Worm (Caenorhabditis elegans) whole organism, L2 larva: ENCODE data around the gene cht-1.

Source experiments
- R02D3.7 ChIP-seq: fragments of 150-350 bp; optimal IDR thresholded peaks from 2 replicates; lab custom pipeline; 2014; ENCODE audit warnings: missing biosample characterization, missing genetic modification characterization
- Y55F3AM.14 ChIP-seq: fragments of 200-800 bp; sonication (Bioruptor generic); optimal IDR thresholded peaks from 2 replicates; lab custom pipeline; 2018; ENCODE audit warnings: mild to moderate bottlenecking, missing genetic modification characterization, missing compliant biosample characterization
- ZK546.5 ChIP-seq: sonication (generic microtip); optimal IDR thresholded peaks from 2 replicates; lab custom pipeline; 2017; ENCODE audit warnings: missing biosample characterization, missing genetic modification characterization
- alr-1 ChIP-seq: fragments of 150-350 bp; optimal IDR thresholded peaks from 2 replicates; lab custom pipeline; 2014; ENCODE audit warnings: missing biosample characterization, missing genetic modification characterization
- ama-1 ChIP-seq: fragments of 150-350 bp; optimal IDR thresholded peaks from 2 replicates; lab custom pipeline; 2018; ENCODE audit warnings: inconsistent platforms
- blmp-1 ChIP-seq: sonication (generic microtip); optimal IDR thresholded peaks from 2 replicates; lab custom pipeline; 2017; ENCODE audit warnings: missing genetic modification characterization, mild to moderate bottlenecking, missing compliant biosample characterization, antibody characterized with exemption, moderate library complexity; ENCODE audit not compliant: insufficient read depth
- ceh-82 ChIP-seq: fragments of 150-350 bp; optimal IDR thresholded peaks from 2 replicates; lab custom pipeline; 2014; ENCODE audit warnings: missing biosample characterization, missing genetic modification characterization
- crh-2 ChIP-seq: sonication (generic microtip); optimal IDR thresholded peaks from 2 replicates; lab custom pipeline; 2017; ENCODE audit warnings: missing biosample characterization, missing genetic modification characterization
- dmd-4 ChIP-seq: sonication (generic microtip); optimal IDR thresholded peaks from 2 replicates; lab custom pipeline; 2017; ENCODE audit warnings: missing biosample characterization, missing genetic modification characterization
- egl-27 ChIP-seq: sonication (generic microtip); optimal IDR thresholded peaks from 3 replicates; lab custom pipeline; 2017; ENCODE audit warnings: missing biosample characterization, missing genetic modification reagents, missing genetic modification characterization
- elt-1 ChIP-seq: fragments of 150-350 bp; optimal IDR thresholded peaks from 2 replicates; lab custom pipeline; 2014; ENCODE audit warnings: missing biosample characterization, missing genetic modification characterization
- elt-3 ChIP-seq: sonication (generic microtip); optimal IDR thresholded peaks from 2 replicates; lab custom pipeline; 2017; ENCODE audit warnings: missing biosample characterization, missing genetic modification characterization
- fos-1 ChIP-seq: fragments of 150-350 bp; optimal IDR thresholded peaks from 2 replicates; lab custom pipeline; 2014; ENCODE audit warnings: missing biosample characterization, missing genetic modification characterization
- lin-13 ChIP-seq: fragments of 150-350 bp; optimal IDR thresholded peaks from 2 replicates; lab custom pipeline; 2014; ENCODE audit warnings: missing biosample characterization, missing genetic modification reagents, missing genetic modification characterization
- lsy-2 ChIP-seq, 2 experiments: fragments of 150-350 bp in 1 of 2; sonication (generic microtip) in 1 of 2; optimal IDR thresholded peaks; 2 replicates each; lab custom pipeline; 2014 to 2017; ENCODE audit warnings: missing biosample characterization in 2 of 2, missing genetic modification characterization in 2 of 2
- mab-5 ChIP-seq: fragments of 150-350 bp; optimal IDR thresholded peaks from 2 replicates; lab custom pipeline; 2014; ENCODE audit warnings: missing biosample characterization, missing genetic modification characterization
- mdl-1 ChIP-seq, 2 experiments: fragments of 150-350 bp in 1 of 2; sonication (generic microtip) in 1 of 2; optimal IDR thresholded peaks; 2 replicates each; lab custom pipeline; 2017; ENCODE audit warnings: missing biosample characterization in 2 of 2, missing genetic modification characterization in 2 of 2
- nhr-10 ChIP-seq: sonication (generic microtip); optimal IDR thresholded peaks from 2 replicates; lab custom pipeline; 2017; ENCODE audit warnings: missing biosample characterization, missing genetic modification characterization
- nhr-11 ChIP-seq: fragments of 150-350 bp; optimal IDR thresholded peaks from 2 replicates; lab custom pipeline; 2014; ENCODE audit warnings: missing biosample characterization, missing genetic modification characterization
- nhr-21 ChIP-seq: fragments of 150-350 bp; optimal IDR thresholded peaks from 2 replicates; lab custom pipeline; 2014; ENCODE audit warnings: missing biosample characterization, missing genetic modification characterization
- nhr-23 ChIP-seq: fragments of 150-350 bp; optimal IDR thresholded peaks from 2 replicates; lab custom pipeline; 2014; ENCODE audit warnings: missing biosample characterization, missing genetic modification reagents, missing genetic modification characterization
- nhr-6 ChIP-seq: fragments of 150-350 bp; optimal IDR thresholded peaks from 2 replicates; lab custom pipeline; 2014; ENCODE audit warnings: missing biosample characterization, missing genetic modification characterization
- nhr-77 ChIP-seq: fragments of 150-350 bp; optimal IDR thresholded peaks from 2 replicates; lab custom pipeline; 2014; ENCODE audit warnings: missing biosample characterization, missing genetic modification characterization
- peb-1 ChIP-seq: fragments of 150-350 bp; optimal IDR thresholded peaks from 2 replicates; lab custom pipeline; 2014; ENCODE audit warnings: missing biosample characterization, missing genetic modification characterization
- sem-4 ChIP-seq: fragments of 150-350 bp; optimal IDR thresholded peaks from 2 replicates; lab custom pipeline; 2014; ENCODE audit warnings: missing biosample characterization, missing genetic modification reagents, missing genetic modification characterization
- skn-1 ChIP-seq: sonication (generic microtip); optimal IDR thresholded peaks from 2 replicates; lab custom pipeline; 2017; ENCODE audit warnings: missing biosample characterization, missing genetic modification characterization
- sma-3 ChIP-seq: sonication (generic microtip); optimal IDR thresholded peaks from 2 replicates; lab custom pipeline; 2016; ENCODE audit warnings: missing genetic modification reagents, missing genetic modification characterization, missing compliant biosample characterization
- sma-9 ChIP-seq, 2 experiments: fragments of 150-350 bp in 1 of 2; sonication (generic microtip) in 1 of 2; optimal IDR thresholded peaks; 2 replicates each; lab custom pipeline; 2014 to 2016; ENCODE audit warnings: missing genetic modification characterization in 2 of 2, mild to moderate bottlenecking in 1 of 2, missing biosample characterization in 1 of 2, missing compliant biosample characterization in 1 of 2, missing genetic modification reagents in 1 of 2, moderate library complexity in 1 of 2
- unc-39 ChIP-seq: fragments of 150-350 bp; optimal IDR thresholded peaks from 2 replicates; lab custom pipeline; 2014; ENCODE audit warnings: missing biosample characterization, missing genetic modification characterization
- unc-55 ChIP-seq: fragments of 150-350 bp; sonication (generic microtip); optimal IDR thresholded peaks from 3 replicates; lab custom pipeline; 2014; ENCODE audit warnings: missing biosample characterization, missing genetic modification reagents, missing genetic modification characterization
- unc-62 ChIP-seq: fragments of 150-350 bp; optimal IDR thresholded peaks from 2 replicates; lab custom pipeline; 2014; ENCODE audit warnings: missing biosample characterization, missing genetic modification reagents, missing genetic modification characterization
- ztf-1 ChIP-seq: fragments of 200-800 bp; sonication (Bioruptor generic); conservative IDR thresholded peaks from 2 replicates; pipeline ENCODE4 v1.3.6; 2022; ENCODE audit warnings: missing genetic modification characterization, missing compliant biosample characterization
- ztf-4 ChIP-seq: fragments of 150-350 bp; optimal IDR thresholded peaks from 2 replicates; lab custom pipeline; 2014; ENCODE audit warnings: missing biosample characterization, missing genetic modification characterization

Gene cht-1

DNA sequence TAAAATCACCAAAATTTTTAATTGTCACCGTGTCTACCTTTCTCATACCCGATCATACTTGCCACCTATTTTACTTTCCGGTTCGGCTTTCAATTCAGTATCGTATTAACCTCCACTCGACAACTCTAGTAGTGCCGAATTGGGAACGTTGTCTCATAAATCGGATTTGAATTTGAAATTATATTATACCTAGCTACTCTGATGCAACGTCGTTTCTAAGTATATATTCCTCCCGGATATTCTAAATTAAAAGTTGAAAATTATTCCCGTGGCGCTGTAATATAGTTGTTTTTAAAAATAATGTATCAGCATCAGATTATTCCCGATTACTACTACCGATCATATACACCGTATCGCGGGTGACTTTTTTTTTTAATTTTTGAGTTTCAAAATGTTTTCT, 31.2 kb downstream of the cht-1 start, which contains the start of gene ZK563.2:
Gene ZK563.2 (plus strand): TSS at position 301 of the 400 bp plus-strand sequence.
- no peak for TF ChIP-seq ZK546.5 (tag; lab: Kevin White, UChicago)
- TF ChIP-seq lsy-2 (tag; optimal IDR thresholded peaks at IDR 0.05; lab: Kevin White, UChicago): no peak
- TF ChIP-seq crh-2: no peak

DNA sequence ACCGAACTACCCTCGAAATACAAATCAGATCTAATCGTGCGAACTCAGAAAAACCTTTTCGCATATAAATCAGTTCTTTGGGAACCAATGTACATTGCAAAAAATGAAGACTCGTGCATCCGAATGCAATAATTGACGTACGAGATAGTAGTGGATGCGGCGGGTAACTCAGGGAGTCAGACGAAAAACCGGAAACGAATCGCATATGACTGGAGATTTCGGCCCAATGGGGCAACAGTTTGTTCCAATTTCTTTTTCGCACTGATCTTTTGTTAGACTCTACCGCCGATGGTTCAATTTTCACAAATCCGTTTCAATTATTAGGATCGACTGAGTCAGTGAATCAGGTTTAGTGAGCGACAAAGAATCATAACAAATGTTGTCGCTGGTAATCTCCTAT, 33.0 kb downstream of the cht-1 start:
- TF ChIP-seq peb-1 (tag; lab: Kevin White, UChicago) (no peak), ama-1 (no peak)

DNA sequence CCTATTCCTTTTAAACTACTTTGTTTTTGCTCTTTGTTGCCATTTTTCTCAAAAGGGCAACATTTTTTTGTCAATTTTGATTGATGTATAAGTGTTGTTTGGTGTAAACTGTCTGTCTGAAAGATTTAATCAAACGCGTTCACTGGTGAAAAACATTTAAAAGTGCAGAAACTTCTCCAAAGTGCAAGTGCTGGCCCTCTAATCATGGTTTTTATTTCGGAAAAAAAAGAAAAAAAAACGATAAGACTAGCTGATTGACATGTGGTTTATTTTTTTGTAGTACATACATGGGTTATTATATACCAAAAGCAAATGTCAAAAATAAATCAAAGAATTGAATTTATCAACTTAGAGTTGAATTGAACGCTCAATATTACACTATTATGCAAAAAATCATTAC, 37.4 kb downstream of the cht-1 start, which contains the start of gene dhs-26:
Gene dhs-26 (minus strand): TSS at position 116 of the 400 bp plus-strand sequence.
- TF ChIP-seq nhr-10 (tag; lab: Kevin White, UChicago) (no peak), elt-3 (no peak), elt-1 (tag; lab: Kevin White, UChicago) (no peak), dmd-4 (no peak), nhr-23 (tag; lab: Kevin White, UChicago) (no peak), nhr-11 (tag; lab: Kevin White, UChicago) (no peak), ztf-1 (GFP tag; lab: Robert Waterston, UW) (no peak), ceh-82 (tag; lab: Kevin White, UChicago) (no peak), mdl-1 (tag; optimal IDR thresholded peaks at IDR 0.05; lab: Kevin White, UChicago) (no peak), nhr-77 (no peak), nhr-6 (no peak), egl-27 (tag; lab: Kevin White, UChicago) (no peak), Y55F3AM.14 (GFP tag; lab: Kevin White, UChicago) (no peak), unc-55 (GFP tag; lab: Kevin White, UChicago) (no peak), fos-1 (tag; lab: Kevin White, UChicago) (no peak), ama-1 (no peak), sma-9 (GFP tag; optimal IDR thresholded peaks at IDR 0.05; lab: Kevin White, UChicago) (no peak), sma-9 (tag; optimal IDR thresholded peaks at IDR 0.05; lab: Kevin White, UChicago) (no peak), unc-62 (GFP tag; lab: Kevin White, UChicago) (no peak), blmp-1 (no peak), skn-1 (tag; lab: Kevin White, UChicago) (no peak)

DNA sequence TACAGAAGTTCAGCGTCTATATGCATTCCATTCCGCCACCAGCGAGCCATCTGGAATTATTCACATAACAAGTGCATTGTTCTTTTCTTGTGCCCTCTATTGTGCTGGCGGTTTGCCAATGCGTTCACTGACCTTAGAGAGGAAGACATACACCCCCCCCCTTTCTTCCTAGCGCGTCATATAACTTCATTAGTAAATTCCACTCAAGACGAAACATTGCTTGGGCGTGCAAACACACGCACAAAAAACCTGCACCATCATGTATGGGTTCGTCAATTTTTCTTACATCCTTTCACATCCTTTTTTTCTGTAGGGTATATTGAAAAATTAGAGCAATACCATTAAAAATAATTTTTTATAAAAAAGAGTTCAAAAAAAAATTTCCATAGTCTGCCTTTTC, 48.3 kb downstream of the cht-1 start, which contains the start of gene ZK816.1:
Gene ZK816.1 (plus strand): TSS at position 187 of the 400 bp plus-strand sequence.
- no peak for TF ChIP-seq dmd-4
- no peak for TF ChIP-seq ztf-4 (tag; lab: Kevin White, UChicago)
- no peak for TF ChIP-seq ZK546.5 (tag; lab: Kevin White, UChicago)
- TF ChIP-seq alr-1 (tag; lab: Kevin White, UChicago): no peak
- TF ChIP-seq R02D3.7 (tag; lab: Kevin White, UChicago): no peak
- no peak for TF ChIP-seq Y55F3AM.14 (GFP tag; lab: Kevin White, UChicago)
- TF ChIP-seq sma-3: no peak
- no peak for TF ChIP-seq unc-39 (tag; lab: Kevin White, UChicago)
- TF ChIP-seq ztf-1 (GFP tag; lab: Robert Waterston, UW): no peak
- no peak for TF ChIP-seq lin-13
- TF ChIP-seq mdl-1 (tag; optimal IDR thresholded peaks at IDR 0.05; lab: Kevin White, UChicago): no peak
- no peak for TF ChIP-seq sem-4 (tag; lab: Kevin White, UChicago)
- TF ChIP-seq mab-5 (tag; lab: Kevin White, UChicago): no peak

DNA sequence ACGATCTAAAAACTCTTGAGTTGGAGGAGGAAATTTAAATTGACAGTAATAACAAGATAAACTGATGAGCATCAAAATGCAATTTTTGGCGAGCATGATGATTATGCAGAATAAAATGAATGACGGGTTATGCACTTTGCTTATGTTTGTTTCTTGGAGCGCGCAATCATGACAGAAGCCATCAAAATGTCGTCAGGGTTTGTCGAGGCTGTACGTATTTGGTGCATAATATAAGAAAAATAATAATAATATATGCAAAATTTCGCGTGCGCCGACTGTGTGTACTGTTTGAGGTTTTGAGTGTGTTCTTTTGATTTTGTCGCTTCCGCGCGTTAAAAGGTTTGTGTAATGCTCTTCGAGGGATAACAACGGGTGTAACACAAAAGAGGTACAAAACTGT, 49.5 kb downstream of the cht-1 start, which contains the start of gene nspg-4:
Gene nspg-4 (minus strand): TSS at position 101 of the 400 bp plus-strand sequence.
- TF ChIP-seq nhr-21 (tag; lab: Kevin White, UChicago): no peak
- no peak for TF ChIP-seq nhr-23 (tag; lab: Kevin White, UChicago)
- TF ChIP-seq nhr-6: no peak
- TF ChIP-seq, all 48 proteins: peak for 0
